Fruit fly (Drosophila melanogaster) Kc167 (cell line): Measurements from ENCODE around the gene CG42237.

Source experiments
- Sin3A ChIP-seq: fragments of >200 bp; optimal IDR thresholded peaks from 2 replicates; lab custom pipeline; 2018; ENCODE audit warnings: missing external identifiers
- h ChIP-seq: fragments of >200 bp; optimal IDR thresholded peaks from 3 replicates; lab custom pipeline; 2018; ENCODE audit warnings: missing external identifiers
- insv ChIP-seq: fragments of >200 bp; optimal IDR thresholded peaks from 3 replicates; lab custom pipeline; 2018; ENCODE audit warnings: missing external identifiers

DNA sequence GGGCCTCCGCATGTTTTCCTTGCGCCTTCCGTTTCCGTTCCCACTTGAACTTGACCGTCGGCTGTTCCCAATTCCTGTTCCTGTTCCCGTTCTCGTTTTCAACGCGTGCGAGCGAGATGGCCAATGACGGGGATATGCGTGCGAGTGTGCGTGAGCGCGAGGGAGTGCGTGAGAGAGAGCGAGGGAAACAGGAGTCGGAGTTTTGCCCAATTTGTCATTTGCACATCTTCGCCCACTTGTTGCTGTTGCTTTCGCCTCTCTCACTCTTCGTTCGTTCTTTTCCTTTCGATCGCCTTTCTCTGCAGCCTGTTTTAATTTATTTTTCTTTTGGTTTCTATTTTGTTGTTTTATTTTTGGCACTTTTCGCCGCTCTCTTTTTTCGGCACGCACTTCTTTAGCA, 3.1 kb upstream of the CG42237 start:
- TF ChIP-seq Sin3A (no peak), insv (lab: Kevin White, UChicago) (no peak), h (no peak)
